Worm (Caenorhabditis elegans) whole organism, late embryonic: Measurements from ENCODE around the gene C18B2.4.

Experiments
- Y22D7AL.16 ChIP-seq: sonication (generic microtip); optimal IDR thresholded peaks from 2 replicates; lab custom pipeline; 2016; ENCODE audit warnings: missing genetic modification characterization, missing compliant biosample characterization
- dmd-4 ChIP-seq: sonication (generic microtip); optimal IDR thresholded peaks from 2 replicates; lab custom pipeline; 2016; ENCODE audit warnings: borderline replicate concordance, missing genetic modification characterization, missing compliant biosample characterization
- dve-1 ChIP-seq: sonication (generic microtip); optimal IDR thresholded peaks from 2 replicates; lab custom pipeline; 2017; ENCODE audit warnings: antibody characterized with exemption, mild to moderate bottlenecking, missing genetic modification characterization, missing compliant biosample characterization
- fkh-10 ChIP-seq: fragments of 150-350 bp; optimal IDR thresholded peaks from 2 replicates; lab custom pipeline; 2014; ENCODE audit warnings: missing biosample characterization, missing genetic modification reagents, missing genetic modification characterization
- npax-4 ChIP-seq: sonication (generic microtip); optimal IDR thresholded peaks from 2 replicates; lab custom pipeline; 2016; ENCODE audit warnings: missing genetic modification characterization, missing compliant biosample characterization
- pag-3 ChIP-seq: sonication (generic microtip); optimal IDR thresholded peaks from 2 replicates; lab custom pipeline; 2016; ENCODE audit warnings: missing compliant biosample characterization, missing genetic modification characterization, borderline replicate concordance
- pha-2 ChIP-seq: sonication (generic microtip); optimal IDR thresholded peaks from 2 replicates; lab custom pipeline; 2017; ENCODE audit warnings: mild to moderate bottlenecking, missing genetic modification characterization, missing compliant biosample characterization
- pha-4 ChIP-seq: fragments of 150-350 bp; optimal IDR thresholded peaks from 2 replicates; lab custom pipeline; 2018; ENCODE audit warnings: missing biosample characterization, missing genetic modification reagents, missing genetic modification characterization
- tbx-2 ChIP-seq: sonication (generic microtip); optimal IDR thresholded peaks from 2 replicates; lab custom pipeline; 2016; ENCODE audit warnings: missing genetic modification characterization, missing compliant biosample characterization

ce11 chrX:3654623-3655022 lies 49.1 kb upstream of the C18B2.4 start, which contains the start of gene R11G1.11:
- no peak for TF ChIP-seq dmd-4 (tag; lab: Kevin White, UChicago)
- TF ChIP-seq Y22D7AL.16 (tag; lab: Kevin White, UChicago), result no peak
- TF ChIP-seq fkh-10, result no peak
- no peak for TF ChIP-seq pha-4 (tag; lab: Kevin White, UChicago)
- TF ChIP-seq pha-2, result no peak
- TF ChIP-seq pag-3 (tag; lab: Kevin White, UChicago), result no peak
- no peak for TF ChIP-seq dve-1 (tag; lab: Kevin White, UChicago)
- TF ChIP-seq npax-4 (tag; lab: Kevin White, UChicago), result no peak
- no peak for TF ChIP-seq tbx-2 (tag; lab: Kevin White, UChicago)
